Worm (Caenorhabditis elegans): Measurements from ENCODE around the gene num-1.
A peak's percentile ranks its signal among the peaks of the same experiment; 100 is the strongest.

Gene num-1

ce11 chrV:20828820-20829219 lies 791 bp upstream of the num-1 start, which contains the start of gene sbt-1 (continued):
- TF ChIP-seq daf-16 (GFP tag; optimal IDR thresholded peaks at IDR 0.05): no peak
- TF ChIP-seq daf-16 (tag; optimal IDR thresholded peaks at IDR 0.05): no peak
- TF ChIP-seq zfp-2 (tag; optimal IDR thresholded peaks at IDR 0.05): no peak

- no peak for TF ChIP-seq gei-8 (GFP tag; optimal IDR thresholded peaks at IDR 0.05)
- TF ChIP-seq ceh-44 (GFP tag; IDR thresholded peaks at IDR 0.05): no peak
- peak; percentile 56; the same call in 1 of the 2 replicates for TF ChIP-seq dmd-6 (GFP tag; IDR thresholded peaks at IDR 0.05)
- no peak for TF ChIP-seq R02D3.7 (tag; optimal IDR thresholded peaks at IDR 0.05)
- TF ChIP-seq lin-39 (tag; optimal IDR thresholded peaks at IDR 0.05): no peak
- no peak for TF ChIP-seq nhr-237 (tag; optimal IDR thresholded peaks at IDR 0.05)
Observed at ce11 chrV:20830409-20830808, 798 bp downstream of the num-1 start.

ce11 chrV:20831867-20832266 lies 2.3 kb downstream of the num-1 start:
- TF ChIP-seq ceh-32 (tag; optimal IDR thresholded peaks at IDR 0.05; ENCODE audit: poor library complexity) (no peak), ces-1 (GFP tag; optimal IDR thresholded peaks at IDR 0.05) (no peak), lir-3 (tag; optimal IDR thresholded peaks at IDR 0.05) (no peak), fos-1 (tag; optimal IDR thresholded peaks at IDR 0.05) (no peak), lsy-2 (tag; optimal IDR thresholded peaks at IDR 0.05) (peak in 1 of 2 experiments; percentile 25), ceh-20 (GFP tag; IDR thresholded peaks at IDR 0.05) (no peak), hmg-1.1 (GFP tag; IDR thresholded peaks at IDR 0.05) (no peak), nhr-48 (tag; optimal IDR thresholded peaks at IDR 0.05) (peak; percentile 39), T26A8.4 (GFP tag; IDR thresholded peaks at IDR 0.05) (0 out of 2 replicates have a peak, but pooled peaks have one; percentile 29), pqm-1 (tag; optimal IDR thresholded peaks at IDR 0.05) (peak; percentile 52), zfp-3 (GFP tag; conservative IDR thresholded peaks at IDR 0.05) (no peak), nhr-102 (tag; optimal IDR thresholded peaks at IDR 0.05) (no peak), dmd-8 (GFP tag; IDR thresholded peaks at IDR 0.05) (no peak), dve-1 (tag; optimal IDR thresholded peaks at IDR 0.05; ENCODE audit: insufficient read depth) (peak; percentile 49), cey-2 (tag; optimal IDR thresholded peaks at IDR 0.05; ENCODE audit: borderline replicate concordance, insufficient read depth) (no peak), dmd-6 (GFP tag; IDR thresholded peaks at IDR 0.05) (peak; percentile 84), tra-1 (GFP tag; IDR thresholded peaks at IDR 0.05) (no peak), D1046.2 (GFP tag; IDR thresholded peaks at IDR 0.05) (no peak), nhr-237 (tag; optimal IDR thresholded peaks at IDR 0.05) (no peak), spr-3 (GFP tag; optimal IDR thresholded peaks at IDR 0.05) (no peak), daf-12 (tag; optimal IDR thresholded peaks at IDR 0.05) (no peak), mes-2 (tag; optimal IDR thresholded peaks at IDR 0.05; ENCODE audit: poor library complexity, severe bottlenecking) (peak; percentile 64), nhr-28 (tag; optimal IDR thresholded peaks at IDR 0.05) (peak; percentile 79), ceh-62 (tag; optimal IDR thresholded peaks at IDR 0.05) (no peak), unc-62 (GFP tag; optimal IDR thresholded peaks at IDR 0.05 in 1 of 2) (no peak), unc-62 (tag; optimal IDR thresholded peaks at IDR 0.05) (no peak), ZK546.5 (tag; optimal IDR thresholded peaks at IDR 0.05) (no peak), nhr-111 (GFP tag; optimal IDR thresholded peaks at IDR 0.05) (no peak), mxl-3 (GFP tag; optimal IDR thresholded peaks at IDR 0.05) (peak; percentile 85), nhr-25 (tag; optimal IDR thresholded peaks at IDR 0.05; ENCODE audit: borderline replicate concordance, insufficient read depth) (no peak), hlh-11 (tag; optimal IDR thresholded peaks at IDR 0.05) (peak; percentile 68), daf-16 (GFP tag; optimal IDR thresholded peaks at IDR 0.05) (no peak), daf-16 (tag; optimal IDR thresholded peaks at IDR 0.05) (peak; percentile 79), lim-7 (GFP tag; IDR thresholded peaks at IDR 0.05) (no peak), egl-27 (tag; optimal IDR thresholded peaks at IDR 0.05) (no peak), set-16 (GFP tag; IDR thresholded peaks at IDR 0.05) (no peak), T20F7.1 (GFP tag; optimal IDR thresholded peaks at IDR 0.05) (no peak), ztf-11 (tag; optimal IDR thresholded peaks at IDR 0.05) (no peak), F44E2.7 (GFP tag; IDR thresholded peaks at IDR 0.05) (no peak), nhr-11 (tag; optimal IDR thresholded peaks at IDR 0.05) (no peak), lin-15B (tag; optimal IDR thresholded peaks at IDR 0.05) (no peak), F37D6.2 (tag; optimal IDR thresholded peaks at IDR 0.05) (no peak), lin-38 (GFP tag; IDR thresholded peaks at IDR 0.05) (no peak)
